Fruit fly (Drosophila melanogaster) whole organism, embryonic: ENCODE results near the gene CG43693.

Experiments used
- B-H2 ChIP-seq: fragments of 200-800 bp; sonication (Bioruptor generic); optimal IDR thresholded peaks from 2 replicates; lab custom pipeline; 2018; ENCODE audit warnings: missing biosample characterization, mild to moderate bottlenecking, missing genetic modification characterization
- Bgb ChIP-seq: fragments of 200-800 bp; sonication (Bioruptor generic); IDR thresholded peaks from 2 replicates; pipeline ENCODE4 v1.3.6; 2022; ENCODE audit warnings: missing biosample characterization, missing genetic modification characterization; ENCODE audit not compliant: partially characterized antibody
- Blimp-1 ChIP-seq: fragments of 200-800 bp; sonication (Bioruptor generic); optimal IDR thresholded peaks from 3 replicates; lab custom pipeline; 2018; ENCODE audit warnings: missing biosample characterization, missing genetic modification characterization, mild to moderate bottlenecking, moderate library complexity, missing genetic modification reagents
- CG10274 ChIP-seq: fragments of 200-800 bp; sonication (Bioruptor generic); optimal IDR thresholded peaks from 3 replicates; lab custom pipeline; 2017; ENCODE audit warnings: missing biosample characterization, mild to moderate bottlenecking, missing genetic modification characterization
- CG10654 ChIP-seq: fragments of 200-800 bp; sonication (Bioruptor generic); optimal IDR thresholded peaks from 2 replicates; lab custom pipeline; 2016; ENCODE audit warnings: missing biosample characterization, missing genetic modification characterization
- CG13624 ChIP-seq: fragments of 200-800 bp; sonication (Bioruptor generic); optimal IDR thresholded peaks from 2 replicates; lab custom pipeline; 2016; ENCODE audit warnings: missing biosample characterization, missing genetic modification characterization
- CG14860 ChIP-seq: fragments of 200-800 bp; sonication (Bioruptor generic); IDR thresholded peaks from 3 replicates; pipeline ENCODE4 v1.3.6; 2022; ENCODE audit warnings: missing biosample characterization, missing genetic modification characterization; ENCODE audit not compliant: partially characterized antibody
- CG15011 ChIP-seq: fragments of 200-800 bp; sonication (Bioruptor generic); optimal IDR thresholded peaks from 3 replicates; lab custom pipeline; 2018; ENCODE audit warnings: missing biosample characterization, mild to moderate bottlenecking, missing genetic modification characterization
- CG17802 ChIP-seq: fragments of 200-800 bp; sonication (Bioruptor generic); optimal IDR thresholded peaks from 2 replicates; lab custom pipeline; 2018; ENCODE audit warnings: missing biosample characterization, mild to moderate bottlenecking, missing genetic modification characterization, moderate library complexity
- CG1832 ChIP-seq: fragments of 200-800 bp; sonication (Bioruptor generic); optimal IDR thresholded peaks from 2 replicates; lab custom pipeline; 2017; ENCODE audit warnings: missing biosample characterization, mild to moderate bottlenecking, missing genetic modification characterization, inconsistent platforms
- CG3847 ChIP-seq: fragments of 200-800 bp; sonication (Bioruptor generic); IDR thresholded peaks from 2 replicates; pipeline ENCODE4 v1.3.6; 2022; ENCODE audit warnings: missing biosample characterization, missing genetic modification characterization
- CG3995 ChIP-seq: fragments of 200-800 bp; sonication (Bioruptor generic); optimal IDR thresholded peaks from 3 replicates; lab custom pipeline; 2016; ENCODE audit warnings: missing biosample characterization, missing genetic modification characterization
- CG6654 ChIP-seq: fragments of 200-800 bp; sonication (Bioruptor generic); optimal IDR thresholded peaks from 2 replicates; lab custom pipeline; 2017; ENCODE audit warnings: missing biosample characterization, mild to moderate bottlenecking, missing genetic modification characterization
- CG7271 ChIP-seq: fragments of 200-800 bp; sonication (Bioruptor generic); optimal IDR thresholded peaks from 2 replicates; lab custom pipeline; 2018; ENCODE audit warnings: missing biosample characterization, mild to moderate bottlenecking, missing genetic modification characterization, moderate library complexity
- CG9727 ChIP-seq: fragments of 200-800 bp; sonication (Bioruptor generic); optimal IDR thresholded peaks from 3 replicates; lab custom pipeline; 2017; ENCODE audit warnings: missing biosample characterization, mild to moderate bottlenecking, missing genetic modification characterization
- CTCF ChIP-seq: fragments of 200-800 bp; sonication (Bioruptor generic); optimal IDR thresholded peaks from 2 replicates; lab custom pipeline; 2017; ENCODE audit warnings: missing biosample characterization, mild to moderate bottlenecking, missing genetic modification characterization, moderate library complexity
- Dip3 ChIP-seq: fragments of 200-800 bp; sonication (Bioruptor generic); optimal IDR thresholded peaks from 3 replicates; lab custom pipeline; 2016; ENCODE audit warnings: missing biosample characterization, missing genetic modification characterization
- E2f2 ChIP-seq: fragments of 200-800 bp; sonication (Bioruptor generic); IDR thresholded peaks from 2 replicates; pipeline ENCODE4 v1.3.6; 2022; ENCODE audit warnings: missing biosample characterization, missing genetic modification characterization
- HmgZ ChIP-seq: fragments of 200-800 bp; sonication (Bioruptor generic); optimal IDR thresholded peaks from 2 replicates; lab custom pipeline; 2018; ENCODE audit warnings: missing biosample characterization, mild to moderate bottlenecking, missing genetic modification characterization
- Hr51 ChIP-seq, 2 experiments: fragments of 200-800 bp; sonication (Bioruptor generic); optimal IDR thresholded peaks; 2 replicates in 1 of 2; 3 replicates in 1 of 2; lab custom pipeline; 2016 to 2018; ENCODE audit warnings: missing biosample characterization in 2 of 2, missing genetic modification characterization in 2 of 2, mild to moderate bottlenecking in 1 of 2, moderate library complexity in 1 of 2
- Med ChIP-seq: fragments of 200-800 bp; sonication (Bioruptor generic); peaks from one replicate; lab custom pipeline; 2016; ENCODE audit warnings: missing biosample characterization, missing genetic modification characterization, mild to moderate bottlenecking, inconsistent platforms, moderate library complexity
- Nf-YA ChIP-seq: fragments of 200-800 bp; sonication (Bioruptor generic); IDR thresholded peaks from 2 replicates; pipeline ENCODE4 v1.3.6; 2022; ENCODE audit warnings: missing biosample characterization, missing genetic modification characterization
- PHDP ChIP-seq: fragments of 200-800 bp; sonication (Bioruptor generic); optimal IDR thresholded peaks from 3 replicates; lab custom pipeline; 2018; ENCODE audit warnings: missing biosample characterization, mild to moderate bottlenecking, missing genetic modification characterization, moderate library complexity
- YL-1 ChIP-seq: fragments of 200-800 bp; sonication (Bioruptor generic); optimal IDR thresholded peaks from 3 replicates; lab custom pipeline; 2017; ENCODE audit warnings: missing biosample characterization, mild to moderate bottlenecking, missing genetic modification characterization
- ac ChIP-seq: fragments of 200-800 bp; sonication (Bioruptor generic); optimal IDR thresholded peaks from 3 replicates; lab custom pipeline; 2017; ENCODE audit warnings: missing biosample characterization, mild to moderate bottlenecking, missing genetic modification characterization
- al ChIP-seq: fragments of 200-800 bp; sonication (Bioruptor generic); IDR thresholded peaks from 2 replicates; pipeline ENCODE4 v1.3.6; 2022; ENCODE audit warnings: missing biosample characterization, missing genetic modification characterization
- ap ChIP-seq: fragments of 200-800 bp; sonication (Bioruptor generic); IDR thresholded peaks from 2 replicates; pipeline ENCODE4 v1.3.6; 2022; ENCODE audit warnings: missing biosample characterization, missing genetic modification characterization
- cad ChIP-seq: fragments of >200 bp; optimal IDR thresholded peaks from 2 replicates; lab custom pipeline; 2017; ENCODE audit warnings: missing biosample characterization, missing genetic modification characterization
- cg ChIP-seq: fragments of 200-800 bp; sonication (Bioruptor generic); optimal IDR thresholded peaks from 3 replicates; lab custom pipeline; 2019; ENCODE audit warnings: missing biosample characterization, mild to moderate bottlenecking, missing genetic modification characterization, moderate library complexity
- crc ChIP-seq: fragments of 200-800 bp; sonication (Bioruptor generic); optimal IDR thresholded peaks from 2 replicates; lab custom pipeline; 2016; ENCODE audit warnings: missing biosample characterization, missing genetic modification characterization
- dpn ChIP-seq, 2 experiments: fragments of 200-800 bp; sonication (Bioruptor generic); optimal IDR thresholded peaks; 3 replicates each; lab custom pipeline; 2016; ENCODE audit warnings: missing biosample characterization in 2 of 2, missing genetic modification characterization in 2 of 2
- gcm2 ChIP-seq: fragments of 200-800 bp; sonication (Bioruptor generic); optimal IDR thresholded peaks from 2 replicates; lab custom pipeline; 2016; ENCODE audit warnings: missing biosample characterization, missing genetic modification characterization
- grn ChIP-seq: fragments of 200-800 bp; sonication (Bioruptor generic); optimal IDR thresholded peaks from 3 replicates; lab custom pipeline; 2017; ENCODE audit warnings: missing biosample characterization, missing genetic modification characterization
- hb ChIP-seq: fragments of 200-800 bp; sonication (Bioruptor generic); IDR thresholded peaks from 3 replicates; pipeline ENCODE4 v1.3.6; 2022; ENCODE audit warnings: missing biosample characterization, missing genetic modification characterization; ENCODE audit not compliant: partially characterized antibody
- nom ChIP-seq: fragments of 200-800 bp; sonication (Bioruptor generic); optimal IDR thresholded peaks from 2 replicates; lab custom pipeline; 2017; ENCODE audit warnings: missing biosample characterization, missing genetic modification characterization, mild to moderate bottlenecking, moderate library complexity, missing genetic modification reagents
- salm ChIP-seq: fragments of 200-800 bp; sonication (Bioruptor generic); optimal IDR thresholded peaks from 2 replicates; lab custom pipeline; 2018; ENCODE audit warnings: missing biosample characterization, mild to moderate bottlenecking, missing genetic modification characterization
- shn ChIP-seq: fragments of 200-800 bp; sonication (Bioruptor generic); optimal IDR thresholded peaks from 3 replicates; lab custom pipeline; 2016; ENCODE audit warnings: missing biosample characterization, missing genetic modification characterization
- slbo ChIP-seq: fragments of 200-800 bp; sonication (Bioruptor generic); IDR thresholded peaks from 2 replicates; pipeline ENCODE4 v1.3.6; 2022; ENCODE audit warnings: missing biosample characterization, missing genetic modification characterization
- so ChIP-seq: fragments of 200-800 bp; sonication (Bioruptor generic); IDR thresholded peaks from 3 replicates; pipeline ENCODE4 v1.3.6; 2022; ENCODE audit warnings: missing biosample characterization, missing genetic modification characterization
- ssp ChIP-seq: fragments of 200-800 bp; sonication (Bioruptor generic); IDR thresholded peaks from 2 replicates; pipeline ENCODE4 v1.3.6; 2022; ENCODE audit warnings: missing biosample characterization, missing genetic modification characterization
- stc ChIP-seq: fragments of 200-800 bp; sonication (Bioruptor generic); IDR thresholded peaks from 2 replicates; pipeline ENCODE4 v1.3.6; 2022; ENCODE audit warnings: missing biosample characterization, missing genetic modification characterization
- unpg ChIP-seq: fragments of 200-800 bp; sonication (Bioruptor generic); optimal IDR thresholded peaks from 3 replicates; lab custom pipeline; 2018; ENCODE audit warnings: missing biosample characterization, mild to moderate bottlenecking, missing genetic modification characterization, moderate library complexity
- vfl ChIP-seq: fragments of 200-800 bp; sonication (Bioruptor generic); optimal IDR thresholded peaks from 2 replicates; lab custom pipeline; 2016; ENCODE audit warnings: missing biosample characterization, missing genetic modification characterization
- vnd ChIP-seq: fragments of 200-800 bp; sonication (Bioruptor generic); IDR thresholded peaks from 3 replicates; pipeline ENCODE4 v1.3.6; 2022; ENCODE audit warnings: missing biosample characterization, missing genetic modification characterization; ENCODE audit not compliant: partially characterized antibody
- zen2 ChIP-seq: fragments of 200-800 bp; sonication (Bioruptor generic); IDR thresholded peaks from 3 replicates; pipeline ENCODE4 v1.3.6; 2022; ENCODE audit warnings: missing biosample characterization, missing genetic modification characterization; ENCODE audit not compliant: partially characterized antibody
- zfh1 ChIP-seq: fragments of 200-800 bp; sonication (Bioruptor generic); IDR thresholded peaks from 3 replicates; pipeline ENCODE4 v1.3.6; 2022; ENCODE audit warnings: missing biosample characterization, missing genetic modification characterization

CG43693 gene

DNA sequence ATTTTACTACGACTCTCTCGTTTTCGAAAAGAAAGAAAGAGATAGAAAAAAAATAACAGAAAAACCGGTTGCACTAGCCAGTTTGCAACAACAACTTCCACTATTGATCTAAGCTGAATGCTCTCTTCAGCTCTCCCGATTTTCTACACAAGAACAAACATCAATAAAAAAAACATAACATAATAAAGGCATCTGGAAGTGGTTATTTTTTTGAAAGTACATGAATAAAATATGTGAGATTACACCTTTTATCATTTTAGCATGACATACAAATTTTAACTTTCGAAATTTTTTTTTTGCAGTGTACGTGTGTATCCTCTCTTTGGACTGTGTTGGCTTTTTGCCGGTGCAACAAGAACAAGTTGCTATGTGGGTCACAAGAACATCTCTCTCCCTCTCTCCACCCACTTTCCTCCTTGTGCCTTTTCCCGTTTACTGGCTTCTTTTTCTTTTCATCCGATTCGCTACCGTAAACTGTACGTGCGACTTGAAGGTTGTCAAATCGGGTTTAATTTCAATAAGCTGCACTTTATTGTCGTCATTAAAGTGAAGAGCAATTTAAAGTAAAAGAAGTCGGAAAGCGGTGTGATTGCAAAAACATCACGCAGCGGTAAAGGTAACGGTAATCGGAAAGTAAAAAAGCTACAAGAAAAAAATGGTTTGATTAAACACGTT is 33.5 kb upstream of the CG43693 start (continued):
- TF ChIP-seq CG1832 (GFP tag; lab: Kevin White, UChicago) (no peak), CG3847 (GFP tag; lab: Robert Waterston, UW) (peak; percentile 90), vfl (GFP tag; lab: Kevin White, UChicago) (peak; percentile 76), gcm2 (GFP tag; lab: Kevin White, UChicago) (peak; percentile 95), CG10654 (peak; percentile 92), HmgZ (tag; lab: Kevin White, UChicago) (peak; percentile 94), cad (GFP tag; lab: Kevin White, UChicago) (no peak), dpn (GFP tag; optimal IDR thresholded peaks at IDR 0.05; lab: Kevin White, UChicago) (peak; percentile 97), CG13624 (GFP tag; lab: Kevin White, UChicago) (peak; percentile 96), Med (peak; percentile 99), CG15011 (GFP tag; lab: Kevin White, UChicago) (peak; percentile 88), YL-1 (GFP tag; lab: Kevin White, UChicago) (peak; percentile 91), al (GFP tag; lab: Robert Waterston, UW) (peak; percentile 84), unpg (peak; percentile 97)

DNA sequence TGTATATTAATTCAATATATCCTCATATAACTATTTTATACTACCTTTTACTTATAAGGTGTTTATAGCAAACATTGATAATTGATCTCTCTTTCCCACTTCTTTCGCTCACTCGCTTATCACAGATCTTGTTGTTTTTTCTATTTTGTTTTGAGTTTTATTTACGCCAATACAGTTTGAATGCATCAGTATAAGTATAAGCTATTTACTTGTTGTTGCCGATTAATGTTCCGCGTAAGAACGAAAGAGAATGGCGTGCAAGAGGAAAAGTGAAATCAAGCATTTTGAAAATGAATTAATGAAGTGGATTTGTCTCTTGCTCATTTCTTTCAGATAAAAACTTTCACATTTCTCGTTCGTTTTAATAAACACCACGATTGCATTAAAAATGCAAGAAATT is 32.4 kb upstream of the CG43693 start:
- peak; percentile 73 for TF ChIP-seq grn (GFP tag; lab: Kevin White, UChicago)
- no peak for TF ChIP-seq CTCF (GFP tag; lab: Kevin White, UChicago)
- TF ChIP-seq CG3995 (GFP tag; lab: Kevin White, UChicago) = no peak
- TF ChIP-seq CG10274 (GFP tag; lab: Kevin White, UChicago) = no peak
- no peak for TF ChIP-seq CG7271
- TF ChIP-seq Blimp-1 (GFP tag; lab: Kevin White, UChicago) = peak; percentile 83
- TF ChIP-seq Dip3 = no peak
- TF ChIP-seq Hr51 (GFP tag; optimal IDR thresholded peaks at IDR 0.05; lab: Kevin White, UChicago) = no peak
- no peak for TF ChIP-seq B-H2 (GFP tag; lab: Kevin White, UChicago)
- TF ChIP-seq CG9727 (GFP tag; lab: Kevin White, UChicago) = no peak
- TF ChIP-seq vnd (GFP tag; lab: Robert Waterston, UW) = no peak
- no peak for TF ChIP-seq ap (GFP tag; lab: Robert Waterston, UW)
- peak; percentile 10 for TF ChIP-seq nom (GFP tag; lab: Kevin White, UChicago)
- no peak for TF ChIP-seq CG17802 (tag; lab: Kevin White, UChicago)
- TF ChIP-seq ssp = no peak
- TF ChIP-seq Nf-YA (GFP tag; lab: Robert Waterston, UW) = no peak
- no peak for TF ChIP-seq zen2
- no peak for TF ChIP-seq zfh1
- TF ChIP-seq Bgb (GFP tag; lab: Robert Waterston, UW) = no peak
- no peak for TF ChIP-seq CG6654
- peak; percentile 25 for TF ChIP-seq cg (GFP tag; lab: Kevin White, UChicago)
- no peak for TF ChIP-seq stc (GFP tag; lab: Robert Waterston, UW)
- no peak for TF ChIP-seq hb (GFP tag; lab: Robert Waterston, UW)
- no peak for TF ChIP-seq ac
- no peak for TF ChIP-seq CG10654
- TF ChIP-seq CG14860 = no peak
- TF ChIP-seq crc (GFP tag; lab: Kevin White, UChicago) = no peak
- TF ChIP-seq salm = no peak
- no peak for TF ChIP-seq slbo (GFP tag; lab: Robert Waterston, UW)
- no peak for TF ChIP-seq shn (GFP tag; lab: Kevin White, UChicago)
- no peak for TF ChIP-seq so (GFP tag; lab: Robert Waterston, UW)
- no peak for TF ChIP-seq E2f2 (GFP tag; lab: Robert Waterston, UW)
- no peak for TF ChIP-seq PHDP (tag; lab: Kevin White, UChicago)
